Fruit fly (Drosophila melanogaster) whole organism, embryonic: ENCODE results near the gene DNaseII.

ENCODE experiments used
- Asciz ChIP-seq: fragments of 200-800 bp; sonication (Bioruptor generic); optimal IDR thresholded peaks from 2 replicates; lab custom pipeline; 2017; ENCODE audit warnings: missing biosample characterization, mild to moderate bottlenecking, missing genetic modification characterization, missing genetic modification reagents
- Atf6 ChIP-seq: fragments of 200-800 bp; sonication (Bioruptor generic); IDR thresholded peaks from 2 replicates; pipeline ENCODE4 v1.3.6; 2022; ENCODE audit warnings: missing biosample characterization, missing genetic modification characterization
- CG11695 ChIP-seq: fragments of 200-800 bp; sonication (Bioruptor generic); IDR thresholded peaks from 3 replicates; pipeline ENCODE4 v1.3.6; 2022; ENCODE audit warnings: missing biosample characterization, missing genetic modification characterization
- CG12744 ChIP-seq: fragments of 200-800 bp; sonication (Bioruptor generic); optimal IDR thresholded peaks from 2 replicates; lab custom pipeline; 2016; ENCODE audit warnings: missing biosample characterization, missing genetic modification characterization
- CG13287 ChIP-seq: fragments of 200-800 bp; sonication (Bioruptor generic); IDR thresholded peaks from 2 replicates; pipeline ENCODE4 v1.3.6; 2022; ENCODE audit warnings: missing biosample characterization, missing genetic modification characterization; ENCODE audit not compliant: partially characterized antibody
- CG1529 ChIP-seq: fragments of 200-800 bp; sonication (Bioruptor generic); optimal IDR thresholded peaks from 3 replicates; lab custom pipeline; 2018; ENCODE audit warnings: missing biosample characterization, missing genetic modification characterization
- CG17385 ChIP-seq: fragments of 200-800 bp; sonication (Bioruptor generic); optimal IDR thresholded peaks from 3 replicates; lab custom pipeline; 2018; ENCODE audit warnings: missing biosample characterization, mild to moderate bottlenecking, missing genetic modification characterization
- CG17568 ChIP-seq: fragments of 200-800 bp; sonication (Bioruptor generic); optimal IDR thresholded peaks from 2 replicates; lab custom pipeline; 2018; ENCODE audit warnings: missing biosample characterization, mild to moderate bottlenecking, missing genetic modification characterization, moderate library complexity
- CG18599 ChIP-seq: fragments of 200-800 bp; sonication (Bioruptor generic); optimal IDR thresholded peaks from 3 replicates; lab custom pipeline; 2017; ENCODE audit warnings: missing biosample characterization, missing genetic modification characterization, mild to moderate bottlenecking, moderate library complexity, missing genetic modification reagents
- CG2199 ChIP-seq: fragments of 200-800 bp; sonication (Bioruptor generic); IDR thresholded peaks from 3 replicates; pipeline ENCODE4 v1.3.6; 2022; ENCODE audit warnings: missing biosample characterization, missing genetic modification characterization
- CG3065 ChIP-seq: fragments of 200-800 bp; sonication (Bioruptor generic); optimal IDR thresholded peaks from 2 replicates; lab custom pipeline; 2016; ENCODE audit warnings: missing biosample characterization, missing genetic modification characterization
- CG4328 ChIP-seq: fragments of 200-800 bp; sonication (Bioruptor generic); optimal IDR thresholded peaks from 3 replicates; lab custom pipeline; 2017; ENCODE audit warnings: missing biosample characterization, missing genetic modification reagents, missing genetic modification characterization
- CG4360 ChIP-seq: fragments of 200-800 bp; sonication (Bioruptor generic); IDR thresholded peaks from 2 replicates; pipeline ENCODE4 v1.3.6; 2022; ENCODE audit warnings: missing biosample characterization, missing genetic modification characterization
- CG5180 ChIP-seq: fragments of 200-800 bp; sonication (Bioruptor generic); optimal IDR thresholded peaks from 3 replicates; lab custom pipeline; 2017; ENCODE audit warnings: missing biosample characterization, missing genetic modification characterization, mild to moderate bottlenecking, moderate library complexity, missing genetic modification reagents
- CG7745 ChIP-seq: fragments of 200-800 bp; sonication (Bioruptor generic); optimal IDR thresholded peaks from 2 replicates; lab custom pipeline; 2018; ENCODE audit warnings: missing biosample characterization, mild to moderate bottlenecking, missing genetic modification characterization, moderate library complexity
- CG7839 ChIP-seq: fragments of 200-800 bp; sonication (Bioruptor generic); optimal IDR thresholded peaks from 3 replicates; lab custom pipeline; 2018; ENCODE audit warnings: missing biosample characterization, mild to moderate bottlenecking, missing genetic modification characterization, moderate library complexity
- CG8290 ChIP-seq, 3 experiments: fragments of 200-800 bp; sonication (Bioruptor generic); optimal IDR thresholded peaks; 2 replicates each; lab custom pipeline; 2016 to 2019; ENCODE audit warnings: missing biosample characterization in 3 of 3, missing genetic modification characterization in 3 of 3, mild to moderate bottlenecking in 2 of 3, moderate library complexity in 1 of 3
- CG8388 ChIP-seq: fragments of 200-800 bp; sonication (Bioruptor generic); optimal IDR thresholded peaks from 2 replicates; lab custom pipeline; 2019; ENCODE audit warnings: missing biosample characterization, mild to moderate bottlenecking, missing genetic modification characterization, moderate library complexity
- CG9797 ChIP-seq: fragments of 200-800 bp; sonication (Bioruptor generic); optimal IDR thresholded peaks from 3 replicates; lab custom pipeline; 2018; ENCODE audit warnings: missing biosample characterization, mild to moderate bottlenecking, missing genetic modification characterization
- Fer3 ChIP-seq: fragments of 200-800 bp; sonication (Bioruptor generic); optimal IDR thresholded peaks from 2 replicates; lab custom pipeline; 2018; ENCODE audit warnings: missing biosample characterization, mild to moderate bottlenecking, missing genetic modification characterization, moderate library complexity
- Trl ChIP-seq, 3 experiments: fragments of >200 bp in 2 of 3; fragments of 200-800 bp in 1 of 3; sonication (Bioruptor generic) in 1 of 3; optimal IDR thresholded peaks; 2 replicates in 1 of 3; 3 replicates in 2 of 3; lab custom pipeline; 2016 to 2017; ENCODE audit warnings: missing biosample characterization in 1 of 3, missing genetic modification characterization in 1 of 3
- chinmo ChIP-seq: fragments of 200-800 bp; sonication (Bioruptor generic); IDR thresholded peaks from 4 replicates; pipeline ENCODE4 v1.3.6; 2022; ENCODE audit warnings: missing biosample characterization, missing genetic modification characterization; ENCODE audit not compliant: partially characterized antibody
- crc ChIP-seq: fragments of 200-800 bp; sonication (Bioruptor generic); optimal IDR thresholded peaks from 2 replicates; lab custom pipeline; 2016; ENCODE audit warnings: missing biosample characterization, missing genetic modification characterization
- dmrt11E ChIP-seq: fragments of 200-800 bp; sonication (Bioruptor generic); optimal IDR thresholded peaks from 3 replicates; lab custom pipeline; 2018; ENCODE audit warnings: missing biosample characterization, mild to moderate bottlenecking, missing genetic modification characterization, moderate library complexity
- dpn ChIP-seq, 2 experiments: fragments of 200-800 bp; sonication (Bioruptor generic); optimal IDR thresholded peaks; 3 replicates each; lab custom pipeline; 2016; ENCODE audit warnings: missing biosample characterization in 2 of 2, missing genetic modification characterization in 2 of 2
- en ChIP-seq: fragments of 200-800 bp; sonication (Bioruptor generic); optimal IDR thresholded peaks from 2 replicates; lab custom pipeline; 2016; ENCODE audit warnings: missing biosample characterization, missing genetic modification characterization
- gcm ChIP-seq: fragments of 200-800 bp; sonication (Bioruptor generic); optimal IDR thresholded peaks from 2 replicates; lab custom pipeline; 2019; ENCODE audit warnings: missing biosample characterization, mild to moderate bottlenecking, missing genetic modification characterization, moderate library complexity
- gfzf ChIP-seq: fragments of 200-800 bp; sonication (Bioruptor generic); optimal IDR thresholded peaks from 2 replicates; lab custom pipeline; 2016; ENCODE audit warnings: missing biosample characterization, mild to moderate bottlenecking, missing genetic modification characterization, moderate library complexity
- hkb ChIP-seq, 2 experiments: fragments of 200-800 bp in 1 of 2; fragments of >200 bp in 1 of 2; sonication (Bioruptor generic) in 1 of 2; IDR thresholded peaks in 1 of 2; optimal IDR thresholded peaks in 1 of 2; 2 replicates each; pipeline versions ENCODE4 v1.3.6 to Lab custom; 2017 to 2022; ENCODE audit warnings: missing biosample characterization in 1 of 2, missing genetic modification characterization in 1 of 2
- ken ChIP-seq: fragments of 200-800 bp; sonication (Bioruptor generic); IDR thresholded peaks from 3 replicates; pipeline ENCODE4 v1.3.6; 2022; ENCODE audit warnings: missing biosample characterization, missing genetic modification characterization
- pros ChIP-seq: fragments of 200-800 bp; sonication (Bioruptor generic); optimal IDR thresholded peaks from 3 replicates; lab custom pipeline; 2019; ENCODE audit warnings: missing biosample characterization, mild to moderate bottlenecking, missing genetic modification characterization, moderate library complexity
- so ChIP-seq: fragments of 200-800 bp; sonication (Bioruptor generic); IDR thresholded peaks from 3 replicates; pipeline ENCODE4 v1.3.6; 2022; ENCODE audit warnings: missing biosample characterization, missing genetic modification characterization
- sr ChIP-seq: fragments of 200-800 bp; sonication (Bioruptor generic); IDR thresholded peaks from 3 replicates; pipeline ENCODE4 v1.3.6; 2022; ENCODE audit warnings: missing biosample characterization, missing genetic modification characterization
- tll ChIP-seq, 2 experiments: fragments of 200-800 bp in 1 of 2; fragments of >200 bp in 1 of 2; sonication (Bioruptor generic) in 1 of 2; optimal IDR thresholded peaks; 2 replicates each; lab custom pipeline; 2017 to 2019; ENCODE audit warnings: missing biosample characterization in 2 of 2, missing genetic modification characterization in 2 of 2, mild to moderate bottlenecking in 1 of 2, moderate library complexity in 1 of 2
- twi ChIP-seq: fragments of 200-800 bp; optimal IDR thresholded peaks from 2 replicates; lab custom pipeline; 2019; ENCODE audit warnings: missing biosample characterization, mild to moderate bottlenecking, missing genetic modification characterization, moderate library complexity
- vnd ChIP-seq: fragments of 200-800 bp; sonication (Bioruptor generic); IDR thresholded peaks from 3 replicates; pipeline ENCODE4 v1.3.6; 2022; ENCODE audit warnings: missing biosample characterization, missing genetic modification characterization; ENCODE audit not compliant: partially characterized antibody
- wdn ChIP-seq: fragments of 200-800 bp; sonication (Bioruptor generic); IDR thresholded peaks from 2 replicates; pipeline ENCODE4 v1.3.6; 2022; ENCODE audit warnings: missing biosample characterization, missing genetic modification characterization
- zfh2 ChIP-seq: fragments of 200-800 bp; sonication (Bioruptor generic); optimal IDR thresholded peaks from 2 replicates; lab custom pipeline; 2016; ENCODE audit warnings: missing biosample characterization, missing genetic modification characterization

Gene DNaseII

DNA sequence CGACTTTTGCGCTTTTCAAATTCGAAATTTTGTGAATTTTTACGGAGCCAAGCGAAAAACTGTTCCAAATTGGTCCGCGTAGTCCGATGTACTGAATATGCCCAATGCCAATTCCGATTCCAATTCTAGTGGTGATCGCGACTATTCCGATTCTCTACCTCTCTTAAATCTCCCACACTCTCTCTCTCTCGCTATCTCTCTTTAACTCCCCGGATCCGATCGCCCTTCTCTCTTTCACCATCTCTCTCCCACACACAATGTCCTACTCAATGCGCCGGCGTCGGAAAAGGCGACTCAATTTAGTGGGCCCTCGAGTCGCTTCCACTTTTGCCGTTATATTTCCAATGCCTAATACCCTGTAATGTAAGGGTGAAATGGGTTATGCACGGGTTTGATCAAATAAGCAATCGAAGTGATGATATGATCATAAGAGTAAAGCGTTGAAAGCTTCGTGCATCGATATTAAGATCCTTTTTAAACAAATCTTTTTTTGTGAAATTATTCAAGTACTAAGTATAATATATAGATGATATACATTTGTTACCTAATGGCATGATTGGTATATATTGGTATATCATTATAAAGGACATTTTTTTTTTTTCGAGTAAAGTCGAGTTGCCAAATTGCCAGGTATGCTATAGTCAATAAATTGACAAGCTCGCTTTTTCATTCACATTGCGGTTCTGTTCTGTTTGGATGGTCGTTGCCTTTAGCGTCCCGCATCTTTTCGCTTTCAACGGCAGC is 30.3 kb downstream of the DNaseII start (continued):
- no peak for TF ChIP-seq gfzf (GFP tag; lab: Kevin White, UChicago)
- TF ChIP-seq CG1529 = peak; percentile 67
- 0 out of 2 replicates have a peak, but pooled peaks have one; percentile 17 for TF ChIP-seq Atf6 (GFP tag; lab: Robert Waterston, UW)
- TF ChIP-seq crc (GFP tag; lab: Kevin White, UChicago) = no peak
- TF ChIP-seq CG8388 (GFP tag; lab: Kevin White, UChicago) = peak; percentile 70
- peak; percentile 20 for TF ChIP-seq CG17568 (GFP tag; lab: Kevin White, UChicago)
- no peak for TF ChIP-seq CG13287
- peak; percentile 37; the same call in 1 of the 3 replicates for TF ChIP-seq CG11695 (GFP tag; lab: Robert Waterston, UW)
- peak; percentile 35 to 80 for TF ChIP-seq dpn (GFP tag; optimal IDR thresholded peaks at IDR 0.05; lab: Kevin White, UChicago)
- TF ChIP-seq CG4328 (GFP tag; lab: Kevin White, UChicago) = peak; percentile 41
- no peak for TF ChIP-seq wdn
- TF ChIP-seq tll (GFP tag; optimal IDR thresholded peaks at IDR 0.05; lab: Kevin White, UChicago) = no peak
- TF ChIP-seq CG18599 (GFP tag; lab: Kevin White, UChicago) = peak; percentile 47
- TF ChIP-seq CG12744 (GFP tag; lab: Kevin White, UChicago) = no peak
- TF ChIP-seq zfh2 (GFP tag; lab: Kevin White, UChicago) = no peak
- TF ChIP-seq en = no peak
- peak; percentile 88 for TF ChIP-seq dmrt11E (tag; lab: Kevin White, UChicago)
- TF ChIP-seq, all 482 proteins: peak for 246

DNA sequence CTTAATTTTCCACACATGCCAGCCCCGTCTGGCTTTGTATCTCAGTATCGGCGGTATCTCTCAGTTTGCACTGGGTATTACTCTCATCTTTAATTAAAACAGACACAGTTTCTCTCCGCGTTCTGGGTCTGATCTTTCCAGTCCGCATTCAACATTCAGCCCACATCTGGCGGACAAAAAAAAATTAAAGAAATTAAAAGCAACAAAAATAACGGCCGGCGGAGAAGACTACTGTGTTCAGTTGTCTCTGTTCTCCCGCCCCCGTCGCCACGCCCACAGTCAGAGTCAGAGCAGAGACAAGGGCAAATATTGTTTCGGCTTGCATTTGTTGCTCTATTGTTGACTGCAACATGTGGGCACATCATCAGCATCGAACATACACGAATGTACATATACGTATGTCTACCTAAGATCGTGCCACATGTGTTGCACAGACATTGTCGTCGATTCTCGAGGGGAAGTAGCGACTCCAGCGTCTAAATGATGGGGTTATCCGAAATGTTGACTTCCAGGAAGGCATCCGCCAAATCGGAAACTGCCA is 30.9 kb downstream of the DNaseII start:
- TF ChIP-seq sr (peak; percentile 50; the same call in 1 of the 3 replicates), CG8290 (GFP tag; optimal IDR thresholded peaks at IDR 0.05; lab: Kevin White, UChicago) (no peak), CG8290 (tag; optimal IDR thresholded peaks at IDR 0.05; lab: Kevin White, UChicago) (no peak), gcm (GFP tag; lab: Kevin White, UChicago) (peak; percentile 47), vnd (no peak), CG7839 (tag; lab: Kevin White, UChicago) (no peak), twi (tag; lab: Kevin White, UChicago) (peak; percentile 99), CG5180 (GFP tag; lab: Kevin White, UChicago) (peak; percentile 62), gfzf (GFP tag; lab: Kevin White, UChicago) (no peak), CG4360 (GFP tag; lab: Robert Waterston, UW) (peak; percentile 34; the same call in 1 of the 2 replicates), CG7745 (tag; lab: Kevin White, UChicago) (peak; percentile 100), Trl (optimal IDR thresholded peaks at IDR 0.05; lab: Kevin White, UChicago) (peak in 1 of 2 experiments; percentile 11), Trl (GFP tag; optimal IDR thresholded peaks at IDR 0.05; lab: Kevin White, UChicago) (no peak), CG17385 (GFP tag; lab: Kevin White, UChicago) (no peak), Fer3 (tag; lab: Kevin White, UChicago) (no peak), ken (GFP tag; lab: Robert Waterston, UW) (no peak), CG9797 (GFP tag; lab: Kevin White, UChicago) (no peak), CG2199 (0 out of 3 replicates have a peak, but pooled peaks have one; percentile 6), CG3065 (GFP tag; lab: Kevin White, UChicago) (peak; percentile 88), so (GFP tag; lab: Robert Waterston, UW) (0 out of 3 replicates have a peak, but pooled peaks have one; percentile 5), chinmo (GFP tag; lab: Robert Waterston, UW) (0 out of 4 replicates have a peak, but pooled peaks have one; percentile 36), tll (GFP tag; optimal IDR thresholded peaks at IDR 0.05; lab: Kevin White, UChicago) (peak in 1 of 2 experiments; percentile 77), Asciz (no peak), hkb (optimal IDR thresholded peaks at IDR 0.05; lab: Kevin White, UChicago) (no peak), hkb (GFP tag; IDR thresholded peaks at IDR 0.05; lab: Robert Waterston, UW) (no peak), pros (GFP tag; lab: Kevin White, UChicago) (peak; percentile 31)
